Worm (Caenorhabditis elegans): ENCODE data around the gene twk-7.

- TF ChIP-seq lsy-2 (tag; optimal IDR thresholded peaks at IDR 0.05) (no peak), zag-1 (tag; optimal IDR thresholded peaks at IDR 0.05) (no peak), pha-4 (GFP tag; IDR thresholded peaks at IDR 0.05) (no peak), pha-4 (tag; optimal IDR thresholded peaks at IDR 0.05) (no peak), ZK546.5 (tag; optimal IDR thresholded peaks at IDR 0.05) (no peak), nhr-25 (tag; optimal IDR thresholded peaks at IDR 0.05; ENCODE audit: borderline replicate concordance, insufficient read depth) (no peak), nhr-237 (tag; optimal IDR thresholded peaks at IDR 0.05) (no peak)
Measured at ce11 chrIII:8590882-8591281, 52.7 kb downstream of the twk-7 start, which contains the start of gene fipr-16.
